Worm (Caenorhabditis elegans) whole organism, L3 larva: ENCODE data around the gene fbxa-131.

Source experiments
- ama-1 ChIP-seq: fragments of 150-350 bp; optimal IDR thresholded peaks from 2 replicates; lab custom pipeline; 2018
- fkh-10 ChIP-seq: sonication (generic microtip); optimal IDR thresholded peaks from 2 replicates; lab custom pipeline; 2017; ENCODE audit warnings: missing biosample characterization, missing genetic modification reagents, missing genetic modification characterization
- lin-15B ChIP-seq: fragments of 150-350 bp; optimal IDR thresholded peaks from 2 replicates; lab custom pipeline; 2014; ENCODE audit warnings: missing biosample characterization, missing genetic modification characterization
- nhr-28 ChIP-seq: fragments of 150-350 bp; optimal IDR thresholded peaks from 2 replicates; lab custom pipeline; 2014; ENCODE audit warnings: missing biosample characterization, missing genetic modification characterization
- snpc-4 ChIP-seq: fragments of 150-350 bp; optimal IDR thresholded peaks from 2 replicates; lab custom pipeline; 2014; ENCODE audit warnings: missing biosample characterization, missing genetic modification characterization

DNA sequence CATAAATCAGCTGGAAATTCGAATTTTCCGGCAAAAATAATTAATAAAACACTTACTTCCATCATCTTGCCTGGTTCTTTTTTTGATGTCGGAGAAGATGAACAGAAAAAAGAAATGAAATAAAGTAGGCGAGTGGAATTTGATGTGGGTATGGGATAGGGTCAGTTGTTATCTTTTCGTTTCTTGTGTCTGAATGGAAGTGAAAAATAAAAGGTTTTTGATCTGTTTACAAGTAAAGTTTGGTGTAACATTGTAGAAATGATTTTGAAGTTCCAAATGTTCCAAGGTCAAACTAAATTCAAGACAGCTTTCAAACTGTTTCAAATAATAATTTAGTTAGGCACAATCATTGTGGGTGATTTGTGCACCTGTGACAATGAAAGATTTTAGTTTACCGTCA, 759 bp upstream of the fbxa-131 start, which contains the start of gene W04E12.7:
- TF ChIP-seq nhr-28 (tag; lab: Kevin White, UChicago) (no peak), ama-1 (lab: Kevin White, UChicago) (no peak), lin-15B (tag; lab: Kevin White, UChicago) (no peak), snpc-4 (tag; lab: Kevin White, UChicago) (no peak), fkh-10 (GFP tag; lab: Kevin White, UChicago) (no peak)
